Worm (Caenorhabditis elegans): ENCODE data around the gene exc-9.
A peak's percentile ranks its signal among the peaks of the same experiment; 100 is the strongest.

Gene exc-9

ce11 chrIV:7923982-7924480 is 16.8 kb downstream of the exc-9 start, which contains the start of the genes xpo-3 and C49H3.3 (continued):
- no peak for TF ChIP-seq madf-9 (GFP tag; conservative IDR thresholded peaks at IDR 0.05)
- TF ChIP-seq Y75B8A.6 (GFP tag; IDR thresholded peaks at IDR 0.05), result no peak
- TF ChIP-seq lsy-2 (tag; optimal IDR thresholded peaks at IDR 0.05), result peak in 1 of 2 experiments; percentile 82
- TF ChIP-seq F10B5.3 (tag; optimal IDR thresholded peaks at IDR 0.05), result no peak
- TF ChIP-seq snpc-1.2 (GFP tag; IDR thresholded peaks at IDR 0.05), result no peak
- no peak for TF ChIP-seq spr-1 (tag; optimal IDR thresholded peaks at IDR 0.05)
- no peak for TF ChIP-seq Y48G9A.11 (GFP tag; IDR thresholded peaks at IDR 0.05)
- TF ChIP-seq rbr-2 (tag; optimal IDR thresholded peaks at IDR 0.05), result peak; percentile 15
- TF ChIP-seq lin-1 (GFP tag; IDR thresholded peaks at IDR 0.05), result no peak
- TF ChIP-seq nhr-102 (tag; optimal IDR thresholded peaks at IDR 0.05), result no peak
- no peak for TF ChIP-seq nhr-6 (tag; optimal IDR thresholded peaks at IDR 0.05)
- no peak for TF ChIP-seq ceh-28 (tag; optimal IDR thresholded peaks at IDR 0.05)
- no peak for TF ChIP-seq fos-1 (tag; optimal IDR thresholded peaks at IDR 0.05)
- no peak for TF ChIP-seq ztf-7 (tag; optimal IDR thresholded peaks at IDR 0.05)
- no peak for TF ChIP-seq F44E2.7 (GFP tag; IDR thresholded peaks at IDR 0.05)
- no peak for TF ChIP-seq hif-1 (tag; optimal IDR thresholded peaks at IDR 0.05)
- TF ChIP-seq cey-2 (tag; optimal IDR thresholded peaks at IDR 0.05; ENCODE audit: borderline replicate concordance, insufficient read depth), result no peak
- no peak for TF ChIP-seq ceh-82 (tag; optimal IDR thresholded peaks at IDR 0.05)
- TF ChIP-seq D1046.2 (GFP tag; IDR thresholded peaks at IDR 0.05), result no peak
- TF ChIP-seq ama-1 (optimal IDR thresholded peaks at IDR 0.05), result no peak
- TF ChIP-seq mxl-3 (GFP tag; optimal IDR thresholded peaks at IDR 0.05), result no peak
- TF ChIP-seq ctbp-1 (GFP tag; IDR thresholded peaks at IDR 0.05), result no peak
- peak; percentile 38 for TF ChIP-seq dve-1 (tag; optimal IDR thresholded peaks at IDR 0.05; ENCODE audit: insufficient read depth)
- TF ChIP-seq zfp-3 (GFP tag; conservative IDR thresholded peaks at IDR 0.05), result no peak
- TF ChIP-seq nhr-10 (tag; optimal IDR thresholded peaks at IDR 0.05), result no peak
- TF ChIP-seq unc-62 (GFP tag; optimal IDR thresholded peaks at IDR 0.05 in 1 of 2), result no peak
- TF ChIP-seq unc-62 (tag; optimal IDR thresholded peaks at IDR 0.05), result no peak
- no peak for TF ChIP-seq lin-39 (tag; optimal IDR thresholded peaks at IDR 0.05)
- no peak for TF ChIP-seq aly-2 (tag; optimal IDR thresholded peaks at IDR 0.05)
- TF ChIP-seq lin-13 (GFP tag; optimal IDR thresholded peaks at IDR 0.05), result no peak
- peak in 1 of 2 experiments; percentile 54 for TF ChIP-seq mdl-1 (tag; optimal IDR thresholded peaks at IDR 0.05)
- no peak for TF ChIP-seq tra-1 (GFP tag; IDR thresholded peaks at IDR 0.05)
- TF ChIP-seq arid-1 (GFP tag; conservative IDR thresholded peaks at IDR 0.05), result no peak
- no peak for TF ChIP-seq ZK546.5 (tag; optimal IDR thresholded peaks at IDR 0.05)
- no peak for TF ChIP-seq nhr-25 (tag; optimal IDR thresholded peaks at IDR 0.05; ENCODE audit: borderline replicate concordance, insufficient read depth)
- no peak for TF ChIP-seq F37D6.2 (tag; optimal IDR thresholded peaks at IDR 0.05)
- TF ChIP-seq attf-4 (tag; optimal IDR thresholded peaks at IDR 0.05), result no peak
- no peak for TF ChIP-seq mdt-29 (GFP tag; IDR thresholded peaks at IDR 0.05)
- TF ChIP-seq fkh-10 (GFP tag; optimal IDR thresholded peaks at IDR 0.05), result no peak
- no peak for TF ChIP-seq pha-4 (GFP tag; IDR thresholded peaks at IDR 0.05)
- no peak for TF ChIP-seq pha-4 (tag; optimal IDR thresholded peaks at IDR 0.05)
- no peak for TF ChIP-seq madf-5 (GFP tag; IDR thresholded peaks at IDR 0.05)
- TF ChIP-seq unc-130 (GFP tag; optimal IDR thresholded peaks at IDR 0.05), result no peak
- TF ChIP-seq unc-39 (tag; optimal IDR thresholded peaks at IDR 0.05), result no peak
- TF ChIP-seq saeg-2 (GFP tag; IDR thresholded peaks at IDR 0.05), result no peak
- TF ChIP-seq ceh-32 (tag; optimal IDR thresholded peaks at IDR 0.05; ENCODE audit: poor library complexity), result no peak
- no peak for TF ChIP-seq daf-16 (GFP tag; optimal IDR thresholded peaks at IDR 0.05)
- TF ChIP-seq daf-16 (tag; optimal IDR thresholded peaks at IDR 0.05), result peak; percentile 42
- TF ChIP-seq ceh-20 (GFP tag; IDR thresholded peaks at IDR 0.05), result no peak
- TF ChIP-seq nhr-76 (tag; optimal IDR thresholded peaks at IDR 0.05), result no peak
- TF ChIP-seq mes-2 (tag; optimal IDR thresholded peaks at IDR 0.05; ENCODE audit: poor library complexity, severe bottlenecking), result peak; percentile 65
- no peak for TF ChIP-seq vab-7 (GFP tag; IDR thresholded peaks at IDR 0.05)
